Fruit fly (Drosophila melanogaster): ENCODE results near the gene Surf4.

Gene Surf4

DNA sequence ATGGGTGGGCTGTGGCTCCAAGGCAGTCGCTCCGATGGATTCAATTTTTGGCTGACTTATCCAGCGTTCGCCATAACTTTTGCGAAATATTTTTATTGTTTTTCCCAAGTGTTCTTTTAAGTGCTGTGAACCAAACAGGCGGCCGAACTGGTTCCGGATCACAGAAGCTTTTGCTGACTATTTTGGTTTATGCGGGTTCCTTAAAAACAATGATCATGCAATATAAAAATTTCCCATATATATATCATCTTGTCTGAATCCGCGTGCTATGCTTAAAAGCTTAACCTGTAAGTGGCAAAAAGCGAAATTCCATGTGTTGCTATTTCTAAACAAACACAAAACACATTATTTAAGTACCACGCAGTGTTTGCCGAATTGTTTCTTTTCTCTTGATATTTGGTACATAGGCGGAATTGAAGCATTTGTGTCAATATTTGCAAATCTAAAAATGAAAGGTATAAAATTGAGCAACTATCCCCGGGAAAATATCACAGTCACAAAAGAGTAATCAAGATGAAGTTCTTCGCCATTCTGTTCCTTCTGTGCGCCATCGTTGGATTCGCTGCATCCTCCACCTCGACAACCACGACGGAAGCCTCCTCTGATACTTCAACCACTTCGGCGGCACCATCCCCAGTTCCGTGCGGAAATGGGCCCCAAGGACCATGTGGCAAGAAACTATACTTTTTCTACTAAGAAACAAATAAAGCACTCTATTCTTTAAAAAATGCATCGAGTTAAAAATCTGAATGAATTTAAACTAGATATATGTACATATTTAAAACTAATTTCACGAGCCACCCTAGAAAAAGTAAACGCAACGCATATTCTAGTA lies 25.8 kb downstream of the Surf4 start, which contains the start of the genes CG6276 and CG44040 (continued):
- TF ChIP-seq CG17385 (GFP tag; optimal IDR thresholded peaks at IDR 0.05) (no peak), CG2712 (tag; optimal IDR thresholded peaks at IDR 0.05) (peak; percentile 53), unc-4 (GFP tag; IDR thresholded peaks at IDR 0.05; ENCODE audit: partially characterized antibody) (no peak), sisA (GFP tag; IDR thresholded peaks at IDR 0.05) (no peak), Bgb (GFP tag; IDR thresholded peaks at IDR 0.05; ENCODE audit: partially characterized antibody) (no peak; the same call in 1 of the 2 replicates), NK7.1 (GFP tag; optimal IDR thresholded peaks at IDR 0.05) (no peak), corto (GFP tag; optimal IDR thresholded peaks at IDR 0.05) (no peak), CG31441 (GFP tag; IDR thresholded peaks at IDR 0.05) (peak; percentile 39), HHEX (GFP tag; optimal IDR thresholded peaks at IDR 0.05) (peak; percentile 49), CG7357 (GFP tag; IDR thresholded peaks at IDR 0.05) (no peak), CrebB (tag; optimal IDR thresholded peaks at IDR 0.05) (no peak), fu2 (GFP tag; optimal IDR thresholded peaks at IDR 0.05) (no peak), CG4424 (GFP tag; optimal IDR thresholded peaks at IDR 0.05) (peak; percentile 40), CG10431 (GFP tag; optimal IDR thresholded peaks at IDR 0.05) (no peak), tio (GFP tag; optimal IDR thresholded peaks at IDR 0.05) (no peak), CG4707 (GFP tag; optimal IDR thresholded peaks at IDR 0.05) (no peak), HLH3B (GFP tag; IDR thresholded peaks at IDR 0.05) (0 out of 2 replicates have a peak, but pooled peaks have one; percentile 23), cas (GFP tag; IDR thresholded peaks at IDR 0.05) (no peak), MBD-R2 (GFP tag; IDR thresholded peaks at IDR 0.05) (peak; percentile 77), CG6765 (GFP tag; optimal IDR thresholded peaks at IDR 0.05) (peak; percentile 73), CoRest (tag; optimal IDR thresholded peaks at IDR 0.05) (peak; percentile 51), fd102C (GFP tag; optimal IDR thresholded peaks at IDR 0.05) (no peak), CG1233 (GFP tag; optimal IDR thresholded peaks at IDR 0.05) (peak; percentile 41), CG18599 (GFP tag; optimal IDR thresholded peaks at IDR 0.05) (peak; percentile 75), Oaz (GFP tag; IDR thresholded peaks at IDR 0.05) (no peak), Hr39 (optimal IDR thresholded peaks at IDR 0.05) (no peak), maf-S (GFP tag; optimal IDR thresholded peaks at IDR 0.05) (no peak), CG1647 (GFP tag; optimal IDR thresholded peaks at IDR 0.05) (no peak), Dref (GFP tag; IDR thresholded peaks at IDR 0.05) (no peak), zen (tag; optimal IDR thresholded peaks at IDR 0.05) (no peak), danr (GFP tag; IDR thresholded peaks at IDR 0.05) (no peak), CG4730 (GFP tag; IDR thresholded peaks at IDR 0.05) (no peak), ro (GFP tag; IDR thresholded peaks at IDR 0.05) (0 out of 2 replicates have a peak, but pooled peaks have one; percentile 20), Dp (GFP tag; optimal IDR thresholded peaks at IDR 0.05) (peak; percentile 21), wor (GFP tag; IDR thresholded peaks at IDR 0.05) (no peak), Vsx1 (GFP tag; optimal IDR thresholded peaks at IDR 0.05) (no peak), gro (GFP tag; optimal IDR thresholded peaks at IDR 0.05) (peak; percentile 37), kay (GFP tag; optimal IDR thresholded peaks at IDR 0.05) (no peak), Blimp-1 (GFP tag; optimal IDR thresholded peaks at IDR 0.05) (peak; percentile 13), trh (GFP tag; optimal IDR thresholded peaks at IDR 0.05) (no peak), Awh (GFP tag; IDR thresholded peaks at IDR 0.05) (peak; percentile 39; the same call in 1 of the 2 replicates), shn (GFP tag; optimal IDR thresholded peaks at IDR 0.05) (no peak), pzg (GFP tag; optimal IDR thresholded peaks at IDR 0.05) (peak; percentile 28), tgo (GFP tag; IDR thresholded peaks at IDR 0.05) (no peak; the same call in 2 of the 3 replicates), hbn (GFP tag; IDR thresholded peaks at IDR 0.05; ENCODE audit: partially characterized antibody) (no peak), lola (GFP tag; optimal IDR thresholded peaks at IDR 0.05) (peak in 1 of 3 experiments; percentile 19), sens-2 (GFP tag; IDR thresholded peaks at IDR 0.05) (no peak), CG12071 (GFP tag; optimal IDR thresholded peaks at IDR 0.05) (peak; percentile 21), sd (tag; optimal IDR thresholded peaks at IDR 0.05) (peak; percentile 14)
